Fruit fly (Drosophila melanogaster) whole organism, embryonic: ENCODE data around the gene CG8191.

Experiments
- Atf3 ChIP-seq: fragments of 200-800 bp; sonication (Bioruptor generic); optimal IDR thresholded peaks from 3 replicates; lab custom pipeline; 2016; ENCODE audit warnings: missing biosample characterization, missing genetic modification characterization
- BEAF-32 ChIP-seq: fragments of 200-800 bp; sonication (Bioruptor generic); optimal IDR thresholded peaks from 3 replicates; lab custom pipeline; 2017; ENCODE audit warnings: missing biosample characterization, missing genetic modification characterization, mild to moderate bottlenecking, moderate library complexity, missing genetic modification reagents
- C15 ChIP-seq: fragments of 200-800 bp; sonication (Bioruptor generic); IDR thresholded peaks from 3 replicates; pipeline ENCODE4 v1.3.6; 2022; ENCODE audit warnings: missing biosample characterization, missing genetic modification characterization
- CG10267 ChIP-seq: fragments of 200-800 bp; sonication (Bioruptor generic); optimal IDR thresholded peaks from 2 replicates; lab custom pipeline; 2018; ENCODE audit warnings: missing biosample characterization, mild to moderate bottlenecking, missing genetic modification characterization, moderate library complexity
- CG11504 ChIP-seq: fragments of 200-800 bp; sonication (Bioruptor generic); optimal IDR thresholded peaks from 3 replicates; lab custom pipeline; 2019; ENCODE audit warnings: missing biosample characterization, mild to moderate bottlenecking, missing genetic modification characterization, moderate library complexity
- CG11696 ChIP-seq: fragments of 200-800 bp; sonication (Bioruptor generic); IDR thresholded peaks from 2 replicates; pipeline ENCODE4 v1.3.6; 2022; ENCODE audit warnings: missing biosample characterization, missing genetic modification characterization
- CG13894 ChIP-seq: fragments of 200-800 bp; sonication (Bioruptor generic); optimal IDR thresholded peaks from 3 replicates; lab custom pipeline; 2018; ENCODE audit warnings: missing biosample characterization, mild to moderate bottlenecking, missing genetic modification characterization, moderate library complexity
- CG14667 ChIP-seq: fragments of 200-800 bp; sonication (Bioruptor generic); IDR thresholded peaks from 2 replicates; pipeline ENCODE4 v1.3.6; 2022; ENCODE audit warnings: missing biosample characterization, missing genetic modification characterization
- CG14860 ChIP-seq: fragments of 200-800 bp; sonication (Bioruptor generic); IDR thresholded peaks from 3 replicates; pipeline ENCODE4 v1.3.6; 2022; ENCODE audit warnings: missing biosample characterization, missing genetic modification characterization; ENCODE audit not compliant: partially characterized antibody
- CG15514 ChIP-seq: fragments of 200-800 bp; sonication (Bioruptor generic); optimal IDR thresholded peaks from 3 replicates; lab custom pipeline; 2017; ENCODE audit warnings: missing biosample characterization, missing genetic modification characterization, mild to moderate bottlenecking, moderate library complexity, missing genetic modification reagents
- CG17359 ChIP-seq: fragments of 200-800 bp; sonication (Bioruptor generic); optimal IDR thresholded peaks from 3 replicates; lab custom pipeline; 2018; ENCODE audit warnings: missing biosample characterization, mild to moderate bottlenecking, missing genetic modification characterization, moderate library complexity
- CG17612 ChIP-seq: fragments of 200-800 bp; sonication (Bioruptor generic); IDR thresholded peaks from 2 replicates; pipeline ENCODE4 v1.3.6; 2022; ENCODE audit warnings: missing biosample characterization, missing genetic modification characterization
- CG1792 ChIP-seq: fragments of 200-800 bp; sonication (Bioruptor generic); optimal IDR thresholded peaks from 2 replicates; lab custom pipeline; 2016; ENCODE audit warnings: missing biosample characterization, missing genetic modification characterization
- CG31388 ChIP-seq: fragments of 200-800 bp; sonication (Bioruptor generic); optimal IDR thresholded peaks from 2 replicates; lab custom pipeline; 2016; ENCODE audit warnings: missing biosample characterization, missing genetic modification characterization
- CG3163 ChIP-seq: fragments of 200-800 bp; sonication (Bioruptor generic); optimal IDR thresholded peaks from 3 replicates; lab custom pipeline; 2016; ENCODE audit warnings: missing biosample characterization, missing genetic modification characterization
- CG32767 ChIP-seq: fragments of 200-800 bp; sonication (Bioruptor generic); IDR thresholded peaks from 2 replicates; pipeline ENCODE4 v1.3.6; 2022; ENCODE audit warnings: missing biosample characterization, missing genetic modification characterization
- CG5245 ChIP-seq: fragments of 200-800 bp; sonication (Bioruptor generic); optimal IDR thresholded peaks from 3 replicates; lab custom pipeline; 2016; ENCODE audit warnings: missing biosample characterization, missing genetic modification characterization
- CG8281 ChIP-seq: fragments of 200-800 bp; sonication (Bioruptor generic); optimal IDR thresholded peaks from 2 replicates; lab custom pipeline; 2018; ENCODE audit warnings: missing biosample characterization, mild to moderate bottlenecking, missing genetic modification characterization, moderate library complexity
- CG8944 ChIP-seq: fragments of 200-800 bp; sonication (Bioruptor generic); optimal IDR thresholded peaks from 3 replicates; lab custom pipeline; 2016; ENCODE audit warnings: missing biosample characterization, missing genetic modification characterization
- CG9215 ChIP-seq: fragments of 200-800 bp; sonication (Bioruptor generic); IDR thresholded peaks from 2 replicates; pipeline ENCODE4 v1.3.6; 2022; ENCODE audit warnings: missing biosample characterization, missing genetic modification characterization
- CG9797 ChIP-seq: fragments of 200-800 bp; sonication (Bioruptor generic); optimal IDR thresholded peaks from 3 replicates; lab custom pipeline; 2018; ENCODE audit warnings: missing biosample characterization, mild to moderate bottlenecking, missing genetic modification characterization
- Deaf1 ChIP-seq: fragments of 200-800 bp; optimal IDR thresholded peaks from 3 replicates; lab custom pipeline; 2019; ENCODE audit warnings: missing biosample characterization, mild to moderate bottlenecking, missing genetic modification characterization, moderate library complexity
- Doc2 ChIP-seq: fragments of 200-800 bp; sonication (Bioruptor generic); IDR thresholded peaks from 2 replicates; pipeline ENCODE4 v1.3.6; 2022; ENCODE audit warnings: missing biosample characterization, missing genetic modification characterization
- H15 ChIP-seq: fragments of 200-800 bp; sonication (Bioruptor generic); IDR thresholded peaks from 3 replicates; pipeline ENCODE4 v1.3.6; 2022; ENCODE audit warnings: missing biosample characterization, missing genetic modification characterization
- HLH54F ChIP-seq: fragments of 200-800 bp; sonication (Bioruptor generic); optimal IDR thresholded peaks from 3 replicates; lab custom pipeline; 2016; ENCODE audit warnings: missing biosample characterization, missing genetic modification characterization
- HmgD ChIP-seq: fragments of 200-800 bp; sonication (Bioruptor generic); optimal IDR thresholded peaks from 3 replicates; lab custom pipeline; 2016; ENCODE audit warnings: missing biosample characterization, missing genetic modification characterization
- HmgZ ChIP-seq: fragments of 200-800 bp; sonication (Bioruptor generic); optimal IDR thresholded peaks from 2 replicates; lab custom pipeline; 2018; ENCODE audit warnings: missing biosample characterization, mild to moderate bottlenecking, missing genetic modification characterization
- Lhr ChIP-seq: fragments of 200-800 bp; sonication (Bioruptor generic); optimal IDR thresholded peaks from 3 replicates; lab custom pipeline; 2017; ENCODE audit warnings: mild to moderate bottlenecking, missing biosample characterization, missing genetic modification reagents, missing genetic modification characterization
- Mad ChIP-seq: fragments of 200-800 bp; sonication (Bioruptor generic); optimal IDR thresholded peaks from 2 replicates; lab custom pipeline; 2016; ENCODE audit warnings: missing biosample characterization, missing genetic modification characterization
- Mes4 ChIP-seq: fragments of 200-800 bp; sonication (Bioruptor generic); optimal IDR thresholded peaks from 2 replicates; lab custom pipeline; 2016; ENCODE audit warnings: missing biosample characterization, missing genetic modification characterization
- NC2β ChIP-seq: fragments of 200-800 bp; sonication (Bioruptor generic); optimal IDR thresholded peaks from 2 replicates; lab custom pipeline; 2016; ENCODE audit warnings: missing biosample characterization, missing genetic modification characterization
- Neu2 ChIP-seq: fragments of 200-800 bp; sonication (Bioruptor generic); optimal IDR thresholded peaks from 3 replicates; lab custom pipeline; 2016; ENCODE audit warnings: missing biosample characterization, missing genetic modification characterization, borderline replicate concordance
- Nf-YB ChIP-seq: fragments of 200-800 bp; sonication (Bioruptor generic); optimal IDR thresholded peaks from 3 replicates; lab custom pipeline; 2019; ENCODE audit warnings: missing biosample characterization, mild to moderate bottlenecking, missing genetic modification characterization, moderate library complexity
- Opbp ChIP-seq: fragments of 200-800 bp; sonication (Bioruptor generic); IDR thresholded peaks from 3 replicates; pipeline ENCODE4 v1.3.6; 2022; ENCODE audit warnings: missing biosample characterization, missing genetic modification characterization; ENCODE audit not compliant: partially characterized antibody
- ac ChIP-seq: fragments of 200-800 bp; sonication (Bioruptor generic); optimal IDR thresholded peaks from 3 replicates; lab custom pipeline; 2017; ENCODE audit warnings: missing biosample characterization, mild to moderate bottlenecking, missing genetic modification characterization
- ase ChIP-seq: fragments of 200-800 bp; sonication (Bioruptor generic); IDR thresholded peaks from 3 replicates; pipeline ENCODE4 v1.3.6; 2022; ENCODE audit warnings: missing biosample characterization, missing genetic modification characterization
- chif ChIP-seq, 2 experiments: fragments of 200-800 bp; sonication (Bioruptor generic); optimal IDR thresholded peaks; 3 replicates each; lab custom pipeline; 2016; ENCODE audit warnings: missing biosample characterization in 2 of 2, missing genetic modification characterization in 2 of 2
- cwo ChIP-seq: fragments of 200-800 bp; sonication (Bioruptor generic); optimal IDR thresholded peaks from 3 replicates; lab custom pipeline; 2017; ENCODE audit warnings: missing biosample characterization, missing genetic modification characterization, mild to moderate bottlenecking, moderate library complexity, missing genetic modification reagents
- dmrt11E ChIP-seq: fragments of 200-800 bp; sonication (Bioruptor generic); optimal IDR thresholded peaks from 3 replicates; lab custom pipeline; 2018; ENCODE audit warnings: missing biosample characterization, mild to moderate bottlenecking, missing genetic modification characterization, moderate library complexity
- eve ChIP-seq, 2 experiments: fragments of >200 bp; optimal IDR thresholded peaks; 2 replicates each; lab custom pipeline; 2017; ENCODE audit warnings: missing biosample characterization in 2 of 2, missing genetic modification characterization in 2 of 2
- fu2 ChIP-seq: fragments of 200-800 bp; sonication (Bioruptor generic); optimal IDR thresholded peaks from 2 replicates; lab custom pipeline; 2016; ENCODE audit warnings: missing biosample characterization, missing genetic modification characterization
- gem ChIP-seq: fragments of 200-800 bp; sonication (Bioruptor generic); optimal IDR thresholded peaks from 2 replicates; lab custom pipeline; 2019; ENCODE audit warnings: missing biosample characterization, mild to moderate bottlenecking, missing genetic modification characterization, moderate library complexity
- inv ChIP-seq: fragments of 200-800 bp; sonication (Bioruptor generic); IDR thresholded peaks from 2 replicates; pipeline ENCODE4 v1.3.6; 2022; ENCODE audit warnings: missing biosample characterization, missing genetic modification characterization; ENCODE audit not compliant: partially characterized antibody
- kah ChIP-seq: fragments of 200-800 bp; sonication (Bioruptor generic); optimal IDR thresholded peaks from 2 replicates; lab custom pipeline; 2018; ENCODE audit warnings: missing biosample characterization, mild to moderate bottlenecking, missing genetic modification characterization
- luna ChIP-seq: fragments of 200-800 bp; sonication (Bioruptor generic); optimal IDR thresholded peaks from 2 replicates; lab custom pipeline; 2016; ENCODE audit warnings: missing biosample characterization, missing genetic modification characterization
- nerfin-2 ChIP-seq: fragments of 200-800 bp; sonication (Bioruptor generic); IDR thresholded peaks from 2 replicates; pipeline ENCODE4 v1.3.6; 2022; ENCODE audit warnings: missing biosample characterization, missing genetic modification characterization; ENCODE audit not compliant: partially characterized antibody
- scrt ChIP-seq: fragments of 200-800 bp; sonication (Bioruptor generic); optimal IDR thresholded peaks from 2 replicates; lab custom pipeline; 2018; ENCODE audit warnings: missing biosample characterization, mild to moderate bottlenecking, missing genetic modification characterization, moderate library complexity
- stc ChIP-seq: fragments of 200-800 bp; sonication (Bioruptor generic); IDR thresholded peaks from 2 replicates; pipeline ENCODE4 v1.3.6; 2022; ENCODE audit warnings: missing biosample characterization, missing genetic modification characterization
- zen ChIP-seq: fragments of 200-800 bp; sonication (Bioruptor generic); optimal IDR thresholded peaks from 3 replicates; lab custom pipeline; 2018; ENCODE audit warnings: missing biosample characterization, mild to moderate bottlenecking, missing genetic modification characterization, moderate library complexity

CG8191 gene

DNA sequence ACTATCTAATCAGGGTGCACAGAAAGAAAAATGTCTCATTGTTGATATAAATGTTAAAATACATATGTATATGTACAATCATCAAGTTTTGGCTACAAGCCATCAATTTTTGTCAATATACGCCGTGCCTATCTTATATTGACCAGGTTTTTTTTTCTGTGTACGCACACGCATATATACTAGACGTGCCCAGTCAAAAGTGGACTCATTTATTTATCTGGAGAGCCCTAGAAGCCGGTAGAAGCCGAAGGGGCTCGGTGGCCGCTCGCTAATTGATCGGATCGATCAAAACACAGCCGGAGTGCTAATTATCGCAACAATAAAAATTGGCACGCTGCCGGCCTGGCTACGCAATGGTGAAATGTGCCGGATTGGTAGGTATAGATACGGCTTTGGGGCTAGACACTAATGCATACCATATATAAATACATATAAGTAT is 8.3 kb downstream of the CG8191 start (continued):
- peak; percentile 77 for TF ChIP-seq Deaf1
- peak; percentile 88 for TF ChIP-seq HmgZ (tag; lab: Kevin White, UChicago)
- TF ChIP-seq Mes4 (GFP tag; lab: Kevin White, UChicago) = no peak
- TF ChIP-seq eve (GFP tag; optimal IDR thresholded peaks at IDR 0.05; lab: Kevin White, UChicago) = no peak
- TF ChIP-seq CG1792 = peak; percentile 29
- no peak for TF ChIP-seq ac (GFP tag; lab: Kevin White, UChicago)
- TF ChIP-seq fu2 (GFP tag; lab: Kevin White, UChicago) = peak; percentile 37
- TF ChIP-seq nerfin-2 (GFP tag; lab: Robert Waterston, UW) = no peak
- TF ChIP-seq CG13894 (tag; lab: Kevin White, UChicago) = peak; percentile 79
- TF ChIP-seq CG8944 (GFP tag; lab: Kevin White, UChicago) = peak; percentile 75
- TF ChIP-seq CG31388 (GFP tag; lab: Kevin White, UChicago) = no peak
- peak; percentile 23 for TF ChIP-seq kah (GFP tag; lab: Kevin White, UChicago)
- 0 out of 3 replicates have a peak, but pooled peaks have one; percentile 44 for TF ChIP-seq H15 (GFP tag; lab: Robert Waterston, UW)
- no peak for TF ChIP-seq Opbp (GFP tag; lab: Robert Waterston, UW)
- no peak for TF ChIP-seq BEAF-32 (GFP tag; lab: Kevin White, UChicago)
- TF ChIP-seq CG11504 (tag; lab: Kevin White, UChicago) = peak; percentile 74
- TF ChIP-seq Doc2 (GFP tag; lab: Robert Waterston, UW) = no peak
- TF ChIP-seq Lhr (GFP tag; lab: Kevin White, UChicago) = no peak
- TF ChIP-seq HLH54F (GFP tag; lab: Kevin White, UChicago) = peak; percentile 62
- peak; percentile 18 for TF ChIP-seq CG5245 (GFP tag; lab: Kevin White, UChicago)
- peak in 1 of 2 experiments; percentile 40 for TF ChIP-seq chif (GFP tag; optimal IDR thresholded peaks at IDR 0.05; lab: Kevin White, UChicago)
- peak; percentile 40 for TF ChIP-seq CG10267 (tag; lab: Kevin White, UChicago)
- no peak for TF ChIP-seq CG9797 (GFP tag; lab: Kevin White, UChicago)
- TF ChIP-seq CG17612 (GFP tag; lab: Robert Waterston, UW) = peak; percentile 55; the same call in 1 of the 2 replicates
- peak; percentile 84 for TF ChIP-seq cwo (GFP tag; lab: Kevin White, UChicago)
- TF ChIP-seq ase = peak; percentile 65; the same call in 1 of the 3 replicates
- TF ChIP-seq zen (tag; lab: Kevin White, UChicago) = no peak
- TF ChIP-seq Mad (GFP tag; lab: Kevin White, UChicago) = peak; percentile 52
- TF ChIP-seq scrt (GFP tag; lab: Kevin White, UChicago) = peak; percentile 74
- peak; percentile 79 for TF ChIP-seq CG15514 (GFP tag; lab: Kevin White, UChicago)
- peak; percentile 81 for TF ChIP-seq gem (tag; lab: Kevin White, UChicago)
- TF ChIP-seq Atf3 (GFP tag; lab: Kevin White, UChicago) = no peak
- no peak for TF ChIP-seq Neu2 (GFP tag; lab: Kevin White, UChicago)
- TF ChIP-seq CG14860 (GFP tag; lab: Robert Waterston, UW) = no peak
- peak; percentile 60 for TF ChIP-seq CG14667
- peak; percentile 44 for TF ChIP-seq CG8281
- TF ChIP-seq CG9215 = peak; percentile 71
- TF ChIP-seq luna = no peak
- peak; percentile 44 for TF ChIP-seq Nf-YB (GFP tag; lab: Kevin White, UChicago)
- TF ChIP-seq CG17359 = peak; percentile 79
- no peak for TF ChIP-seq CG32767 (GFP tag; lab: Robert Waterston, UW)
- no peak for TF ChIP-seq HmgD (GFP tag; lab: Kevin White, UChicago)
- TF ChIP-seq inv (GFP tag; lab: Robert Waterston, UW) = no peak
- peak; percentile 38 for TF ChIP-seq dmrt11E (tag; lab: Kevin White, UChicago)
- TF ChIP-seq C15 (GFP tag; lab: Robert Waterston, UW) = peak; percentile 47; the same call in 1 of the 3 replicates
- no peak for TF ChIP-seq CG3163 (GFP tag; lab: Kevin White, UChicago)
- peak; percentile 45 for TF ChIP-seq NC2β (GFP tag; lab: Kevin White, UChicago)
- TF ChIP-seq CG11696 (GFP tag; lab: Robert Waterston, UW) = peak; percentile 64
- TF ChIP-seq stc (GFP tag; lab: Robert Waterston, UW) = peak; percentile 78
